Worm (Caenorhabditis elegans) whole organism, late embryonic: ENCODE results near the gene F14D7.3.
"Not testable (repeated sequence)": the region's sequence is repeated elsewhere in the genome, so short reads cannot be mapped to it uniquely, and the experiment has no call there.

Experiments used
- Y22D7AL.16 ChIP-seq: sonication (generic microtip); optimal IDR thresholded peaks from 2 replicates; lab custom pipeline; 2016; ENCODE audit warnings: missing genetic modification characterization, missing compliant biosample characterization
- ama-1 ChIP-seq: fragments of 150-350 bp; optimal IDR thresholded peaks from 2 replicates; lab custom pipeline; 2014
- dmd-4 ChIP-seq: sonication (generic microtip); optimal IDR thresholded peaks from 2 replicates; lab custom pipeline; 2016; ENCODE audit warnings: borderline replicate concordance, missing genetic modification characterization, missing compliant biosample characterization
- elt-2 ChIP-seq: sonication (generic microtip); optimal IDR thresholded peaks from 2 replicates; lab custom pipeline; 2016; ENCODE audit warnings: missing genetic modification reagents, missing genetic modification characterization, missing compliant biosample characterization
- fkh-10 ChIP-seq: fragments of 150-350 bp; optimal IDR thresholded peaks from 2 replicates; lab custom pipeline; 2014; ENCODE audit warnings: missing biosample characterization, missing genetic modification reagents, missing genetic modification characterization
- hlh-8 ChIP-seq: sonication (generic microtip); optimal IDR thresholded peaks from 2 replicates; lab custom pipeline; 2016; ENCODE audit warnings: missing genotype, missing genetic modification characterization, missing compliant biosample characterization
- tbx-7 ChIP-seq: sonication (generic microtip); optimal IDR thresholded peaks from 2 replicates; lab custom pipeline; 2016; ENCODE audit warnings: missing genotype, missing genetic modification characterization, missing compliant biosample characterization
- unc-42 ChIP-seq: sonication (generic microtip); optimal IDR thresholded peaks from 2 replicates; lab custom pipeline; 2016; ENCODE audit warnings: missing genotype, missing genetic modification characterization, missing compliant biosample characterization
- unc-86 ChIP-seq: sonication (generic microtip); optimal IDR thresholded peaks from 2 replicates; lab custom pipeline; 2016; ENCODE audit warnings: missing genetic modification characterization, missing compliant biosample characterization

DNA sequence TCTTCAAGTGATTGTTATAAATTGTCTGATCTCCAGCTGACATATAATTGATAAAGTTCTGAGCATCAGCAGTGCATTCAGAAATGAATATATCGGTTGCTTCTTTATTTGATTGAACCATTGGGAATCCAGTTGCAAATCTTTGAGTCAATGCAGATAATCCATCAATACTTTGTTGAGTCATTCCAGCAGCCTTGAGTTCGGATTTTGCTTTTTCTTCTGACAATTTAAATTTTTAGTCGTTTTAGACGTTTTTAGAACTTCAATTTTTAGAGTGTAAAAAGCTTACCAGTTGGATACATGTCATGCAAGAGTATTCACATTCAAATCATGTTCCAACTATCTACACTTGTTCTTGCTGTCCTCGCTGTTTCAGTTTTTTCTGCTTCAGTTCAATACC, 13.0 kb downstream of the F14D7.3 start, which contains the start of gene F14D7.14:
- not testable (repeated sequence) for TF ChIP-seq tbx-7 (tag; lab: Kevin White, UChicago); Y22D7AL.16 (tag; lab: Kevin White, UChicago); unc-42 (tag; lab: Kevin White, UChicago); unc-86 (tag; lab: Kevin White, UChicago); fkh-10 (GFP tag; lab: Kevin White, UChicago); ama-1; hlh-8 (tag; lab: Kevin White, UChicago); elt-2; dmd-4
